Worm (Caenorhabditis elegans) whole organism, young adult: ENCODE results near the gene dep-1.
A peak's percentile ranks its signal among the peaks of the same experiment; 100 is the strongest.

Experiments used
- F10E7.11 ChIP-seq: sonication (generic microtip); optimal IDR thresholded peaks from 2 replicates; lab custom pipeline; 2017; ENCODE audit warnings: mild to moderate bottlenecking, missing genetic modification characterization, moderate library complexity, missing compliant biosample characterization
- F22D6.2 ChIP-seq: sonication (generic microtip); optimal IDR thresholded peaks from 2 replicates; lab custom pipeline; 2016; ENCODE audit warnings: mild to moderate bottlenecking, missing genetic modification characterization, missing compliant biosample characterization
- F33H1.4 ChIP-seq: fragments of 200-800 bp; sonication (Bioruptor generic); IDR thresholded peaks from 2 replicates; pipeline ENCODE4 v1.3.6; 2022; ENCODE audit warnings: missing genetic modification reagents, missing genetic modification characterization, missing compliant biosample characterization
- F39B2.1 ChIP-seq: fragments of 200-800 bp; sonication (Bioruptor generic); IDR thresholded peaks from 2 replicates; pipeline ENCODE4 v1.3.6; 2022; ENCODE audit warnings: missing genetic modification reagents, missing genetic modification characterization, missing compliant biosample characterization
- F49E8.2 ChIP-seq: sonication (generic microtip); optimal IDR thresholded peaks from 3 replicates; lab custom pipeline; 2017; ENCODE audit warnings: missing genetic modification characterization, mild to moderate bottlenecking, missing compliant biosample characterization, antibody characterized with exemption, moderate library complexity; ENCODE audit not compliant: insufficient read depth
- F52B5.7 ChIP-seq: sonication (generic microtip); optimal IDR thresholded peaks from 2 replicates; lab custom pipeline; 2016; ENCODE audit warnings: mild to moderate bottlenecking, missing genetic modification characterization, missing compliant biosample characterization
- F57C9.4 ChIP-seq: sonication (generic microtip); optimal IDR thresholded peaks from 2 replicates; lab custom pipeline; 2017; ENCODE audit warnings: mild to moderate bottlenecking, missing genetic modification characterization, missing compliant biosample characterization
- akir-1 ChIP-seq: fragments of 200-800 bp; sonication (Bioruptor generic); optimal IDR thresholded peaks from 2 replicates; lab custom pipeline; 2018; ENCODE audit warnings: mild to moderate bottlenecking, missing genetic modification characterization, moderate library complexity, missing compliant biosample characterization
- ama-1 ChIP-seq, 3 experiments: fragments of 150-350 bp in 1 of 3; sonication (generic microtip) in 2 of 3; optimal IDR thresholded peaks; 2 replicates each; lab custom pipeline; 2014 to 2018; ENCODE audit warnings: missing biosample characterization in 2 of 3, missing genetic modification characterization in 2 of 3, missing genetic modification reagents in 2 of 3
- athp-1 ChIP-seq: sonication (generic microtip); optimal IDR thresholded peaks from 2 replicates; lab custom pipeline; 2017; ENCODE audit warnings: mild to moderate bottlenecking, missing genetic modification characterization, missing compliant biosample characterization
- ceh-100 ChIP-seq: fragments of 200-800 bp; sonication (Bioruptor generic); IDR thresholded peaks from 2 replicates; pipeline ENCODE4 v1.3.6; 2022; ENCODE audit warnings: missing genetic modification reagents, missing genetic modification characterization, missing compliant biosample characterization
- ceh-27 ChIP-seq: fragments of 200-800 bp; sonication (Bioruptor generic); optimal IDR thresholded peaks from 2 replicates; lab custom pipeline; 2018; ENCODE audit warnings: mild to moderate bottlenecking, missing genetic modification characterization, moderate library complexity, missing compliant biosample characterization
- ceh-40 ChIP-seq: fragments of 200-800 bp; sonication (Bioruptor generic); IDR thresholded peaks from 2 replicates; pipeline ENCODE4 v1.3.6; 2022; ENCODE audit warnings: missing genetic modification characterization, missing compliant biosample characterization
- ceh-79 ChIP-seq: sonication (generic microtip); optimal IDR thresholded peaks from 2 replicates; lab custom pipeline; 2017; ENCODE audit warnings: mild to moderate bottlenecking, missing genetic modification characterization, missing compliant biosample characterization
- ceh-91 ChIP-seq: fragments of 200-800 bp; sonication (Bioruptor generic); IDR thresholded peaks from 2 replicates; pipeline ENCODE4 v1.3.6; 2022; ENCODE audit warnings: missing genetic modification reagents, missing genetic modification characterization, missing compliant biosample characterization
- dpl-1 ChIP-seq: fragments of 150-350 bp; optimal IDR thresholded peaks from 2 replicates; lab custom pipeline; 2014; ENCODE audit warnings: missing biosample characterization, missing genetic modification reagents, missing genetic modification characterization
- efl-1 ChIP-seq: fragments of 150-350 bp; optimal IDR thresholded peaks from 2 replicates; lab custom pipeline; 2014; ENCODE audit warnings: missing biosample characterization, missing genetic modification reagents, missing genetic modification characterization
- egl-44 ChIP-seq: fragments of 200-800 bp; sonication (Bioruptor generic); IDR thresholded peaks from 2 replicates; pipeline ENCODE4 v1.3.6; 2022; ENCODE audit warnings: missing genetic modification reagents, missing genetic modification characterization, missing compliant biosample characterization
- ekl-4 ChIP-seq: fragments of 200-800 bp; sonication (Bioruptor generic); IDR thresholded peaks from 2 replicates; pipeline ENCODE4 v1.3.6; 2022; ENCODE audit warnings: missing genetic modification reagents, missing genetic modification characterization, missing compliant biosample characterization
- ets-4 ChIP-seq: fragments of 200-800 bp; sonication (Bioruptor generic); optimal IDR thresholded peaks from 2 replicates; lab custom pipeline; 2018; ENCODE audit warnings: mild to moderate bottlenecking, missing genetic modification characterization, missing compliant biosample characterization
- him-1 ChIP-seq: sonication (generic microtip); optimal IDR thresholded peaks from 2 replicates; lab custom pipeline; 2016; ENCODE audit warnings: missing genotype, missing genetic modification reagents, missing genetic modification characterization, missing compliant biosample characterization
- hsf-1 ChIP-seq: fragments of 200-800 bp; sonication (Bioruptor generic); IDR thresholded peaks from 2 replicates; pipeline ENCODE4 v1.3.6; 2022; ENCODE audit warnings: missing genetic modification reagents, missing genetic modification characterization, missing compliant biosample characterization
- lin-26 ChIP-seq: fragments of 200-800 bp; sonication (Bioruptor generic); IDR thresholded peaks from 2 replicates; pipeline ENCODE4 v1.3.6; 2022; ENCODE audit warnings: missing genetic modification reagents, missing genetic modification characterization, missing compliant biosample characterization
- madf-10 ChIP-seq: sonication (generic microtip); optimal IDR thresholded peaks from 2 replicates; lab custom pipeline; 2016; ENCODE audit warnings: mild to moderate bottlenecking, missing genetic modification characterization, missing compliant biosample characterization
- madf-3 ChIP-seq: fragments of 200-800 bp; sonication (Bioruptor generic); IDR thresholded peaks from 2 replicates; pipeline ENCODE4 v1.3.6; 2022; ENCODE audit warnings: missing genetic modification reagents, missing genetic modification characterization, missing compliant biosample characterization
- madf-6 ChIP-seq: fragments of 200-800 bp; sonication (Bioruptor generic); IDR thresholded peaks from 2 replicates; pipeline ENCODE4 v1.3.6; 2022; ENCODE audit warnings: missing genetic modification reagents, missing genetic modification characterization, missing compliant biosample characterization
- mcd-1 ChIP-seq: fragments of 200-800 bp; sonication (Bioruptor generic); IDR thresholded peaks from 2 replicates; pipeline ENCODE4 v1.3.6; 2022; ENCODE audit warnings: missing genetic modification reagents, missing genetic modification characterization, missing compliant biosample characterization
- mes-4 ChIP-seq: sonication (generic microtip); optimal IDR thresholded peaks from 2 replicates; lab custom pipeline; 2016; ENCODE audit warnings: missing genotype, missing genetic modification characterization, missing compliant biosample characterization
- mxl-1 ChIP-seq: sonication (generic microtip); optimal IDR thresholded peaks from 2 replicates; lab custom pipeline; 2016; ENCODE audit warnings: missing genetic modification characterization, missing compliant biosample characterization
- nfya-2 ChIP-seq: fragments of 200-800 bp; sonication (Bioruptor generic); IDR thresholded peaks from 2 replicates; pipeline ENCODE4 v1.3.6; 2022; ENCODE audit warnings: missing genetic modification reagents, missing genetic modification characterization, missing compliant biosample characterization
- nfyb-1 ChIP-seq: fragments of 200-800 bp; sonication (Bioruptor generic); IDR thresholded peaks from 2 replicates; pipeline ENCODE4 v1.3.6; 2022; ENCODE audit warnings: missing genetic modification reagents, missing genetic modification characterization, missing compliant biosample characterization
- nhr-90 ChIP-seq: sonication (generic microtip); optimal IDR thresholded peaks from 2 replicates; lab custom pipeline; 2016; ENCODE audit warnings: missing genotype, mild to moderate bottlenecking, missing genetic modification characterization, missing compliant biosample characterization
- pha-4 ChIP-seq: fragments of 150-350 bp; sonication (generic microtip); optimal IDR thresholded peaks from 2 replicates; lab custom pipeline; 2014; ENCODE audit warnings: missing biosample characterization, missing genetic modification reagents, missing genetic modification characterization
- rcor-1 ChIP-seq: fragments of 200-800 bp; sonication (Bioruptor generic); IDR thresholded peaks from 2 replicates; pipeline ENCODE4 v1.3.6; 2022; ENCODE audit warnings: missing genetic modification reagents, missing genetic modification characterization, missing compliant biosample characterization
- sea-2 ChIP-seq: fragments of 200-800 bp; sonication (Bioruptor generic); IDR thresholded peaks from 2 replicates; pipeline ENCODE4 v1.3.6; 2022; ENCODE audit warnings: missing genetic modification characterization, missing compliant biosample characterization
- snpc-1.1 ChIP-seq: sonication (generic microtip); optimal IDR thresholded peaks from 2 replicates; lab custom pipeline; 2017; ENCODE audit warnings: missing genetic modification characterization, mild to moderate bottlenecking, missing compliant biosample characterization, antibody characterized with exemption, moderate library complexity, missing genotype, missing genetic modification reagents; ENCODE audit not compliant: insufficient read depth
- snpc-1.3 ChIP-seq: sonication (generic microtip); optimal IDR thresholded peaks from 2 replicates; lab custom pipeline; 2017; ENCODE audit warnings: missing genetic modification characterization, mild to moderate bottlenecking, missing compliant biosample characterization, antibody characterized with exemption, moderate library complexity, missing genotype, missing genetic modification reagents; ENCODE audit not compliant: insufficient read depth
- snpc-3.4 ChIP-seq: sonication (generic microtip); optimal IDR thresholded peaks from 2 replicates; lab custom pipeline; 2017; ENCODE audit warnings: missing genetic modification characterization, mild to moderate bottlenecking, missing compliant biosample characterization, antibody characterized with exemption, moderate library complexity, missing genotype, missing genetic modification reagents
- snpc-4 ChIP-seq, 5 experiments: fragments of 150-350 bp in 1 of 5; sonication (generic microtip) in 4 of 5; optimal IDR thresholded peaks; 2 replicates each; lab custom pipeline; 2014 to 2018; ENCODE audit warnings: missing genetic modification characterization in 5 of 5, missing biosample characterization in 3 of 5, antibody characterized with exemption in 2 of 5, mild to moderate bottlenecking in 2 of 5, missing compliant biosample characterization in 2 of 5, missing genotype in 2 of 5, moderate library complexity in 2 of 5, missing genetic modification reagents in 1 of 5
- tbx-9 ChIP-seq: sonication (generic microtip); optimal IDR thresholded peaks from 2 replicates; lab custom pipeline; 2016; ENCODE audit warnings: borderline replicate concordance, missing genetic modification characterization, inconsistent platforms, missing compliant biosample characterization
- tlf-1 ChIP-seq: fragments of 200-800 bp; sonication (Bioruptor generic); optimal IDR thresholded peaks from 2 replicates; lab custom pipeline; 2018; ENCODE audit warnings: mild to moderate bottlenecking, missing genetic modification characterization, missing compliant biosample characterization
- unc-130 ChIP-seq: sonication (generic microtip); optimal IDR thresholded peaks from 2 replicates; lab custom pipeline; 2016; ENCODE audit warnings: missing genetic modification reagents, missing genetic modification characterization, missing compliant biosample characterization
- zfh-2 ChIP-seq: fragments of 200-800 bp; sonication (Bioruptor generic); conservative IDR thresholded peaks from 2 replicates; pipeline ENCODE4 v1.3.6; 2022; ENCODE audit warnings: missing genetic modification reagents, missing genetic modification characterization, missing compliant biosample characterization
- ztf-26 ChIP-seq: sonication (generic microtip); optimal IDR thresholded peaks from 2 replicates; lab custom pipeline; 2017; ENCODE audit warnings: missing genetic modification characterization, missing compliant biosample characterization
- ztf-6 ChIP-seq: fragments of 200-800 bp; sonication (Bioruptor generic); IDR thresholded peaks from 2 replicates; pipeline ENCODE4 v1.3.6; 2022; ENCODE audit warnings: missing genetic modification reagents, missing genetic modification characterization, missing compliant biosample characterization

dep-1 gene

ce11 chrII:9056215-9056819, 36.7 kb upstream of the dep-1 start (continued):
- TF ChIP-seq dpl-1 (GFP tag; lab: Kevin White, UChicago) (no peak), egl-44 (GFP tag; lab: Robert Waterston, UW) (peak; percentile 55; the same call in 1 of the 2 replicates), zfh-2 (peak; percentile 42; the same call in 1 of the 2 replicates), snpc-1.1 (tag; lab: Kevin White, UChicago) (no peak), F33H1.4 (GFP tag; lab: Robert Waterston, UW) (peak; percentile 49), sea-2 (GFP tag; lab: Robert Waterston, UW) (no peak), nfyb-1 (GFP tag; lab: Robert Waterston, UW) (peak; percentile 71), ama-1 (optimal IDR thresholded peaks at IDR 0.05; lab: Kevin White, UChicago) (no peak), ama-1 (GFP tag; optimal IDR thresholded peaks at IDR 0.05; lab: Kevin White, UChicago) (peak in 1 of 2 experiments; percentile 93), F52B5.7 (tag; lab: Kevin White, UChicago) (peak; percentile 65), akir-1 (GFP tag; lab: Kevin White, UChicago) (no peak), nfya-2 (GFP tag; lab: Robert Waterston, UW) (peak; percentile 9; the same call in 1 of the 2 replicates), rcor-1 (GFP tag; lab: Robert Waterston, UW) (peak; percentile 84), snpc-3.4 (tag; lab: Kevin White, UChicago) (peak; percentile 80), efl-1 (no peak), ceh-91 (0 out of 2 replicates have a peak, but pooled peaks have one; percentile 18), him-1 (tag; lab: Kevin White, UChicago) (peak; percentile 36), ceh-40 (GFP tag; lab: Robert Waterston, UW) (0 out of 2 replicates have a peak, but pooled peaks have one; percentile 27), nhr-90 (tag; lab: Kevin White, UChicago) (peak; percentile 29), F39B2.1 (peak; percentile 79; the same call in 1 of the 2 replicates), mxl-1 (tag; lab: Kevin White, UChicago) (no peak), athp-1 (tag; lab: Kevin White, UChicago) (peak; percentile 81), ceh-27 (GFP tag; lab: Kevin White, UChicago) (no peak), F49E8.2 (tag; lab: Kevin White, UChicago) (peak; percentile 87), F22D6.2 (tag; lab: Kevin White, UChicago) (no peak)

DNA sequence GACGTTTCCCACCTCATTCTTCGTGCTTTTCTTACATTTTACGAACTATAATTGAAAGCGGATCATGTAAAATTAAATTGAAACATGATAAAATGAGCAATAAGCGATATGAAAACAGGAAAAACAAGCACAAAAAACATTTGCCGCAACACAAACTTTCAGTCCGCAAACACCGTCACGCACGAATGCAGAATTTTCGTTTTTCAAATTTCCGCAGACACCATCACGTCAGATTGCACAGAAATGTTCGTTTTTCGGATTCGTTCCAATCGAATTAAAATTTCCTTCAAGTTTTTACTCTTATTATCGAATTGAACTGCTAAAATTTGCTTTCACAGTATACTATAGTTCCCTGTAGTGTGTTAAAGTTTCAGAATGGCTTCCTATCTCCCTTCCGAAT, 35.0 kb upstream of the dep-1 start, which contains the start of gene chmp-7:
Gene chmp-7, plus strand, starts transcription at position 369 of the 400 bp plus-strand sequence.
- TF ChIP-seq nfya-2 (GFP tag; lab: Robert Waterston, UW) (no peak), tlf-1 (peak; percentile 74), hsf-1 (GFP tag; lab: Robert Waterston, UW) (0 out of 2 replicates have a peak, but pooled peaks have one; percentile 57), tbx-9 (tag; lab: Kevin White, UChicago) (no peak), ceh-79 (no peak), unc-130 (peak; percentile 27), dpl-1 (GFP tag; lab: Kevin White, UChicago) (peak; percentile 86), ets-4 (GFP tag; lab: Kevin White, UChicago) (no peak), rcor-1 (GFP tag; lab: Robert Waterston, UW) (peak; percentile 64), F10E7.11 (tag; lab: Kevin White, UChicago) (no peak), ceh-100 (peak; percentile 22; the same call in 1 of the 2 replicates), snpc-4 (GFP tag; optimal IDR thresholded peaks at IDR 0.05; lab: Kevin White, UChicago) (peak; percentile 58), snpc-4 (tag; optimal IDR thresholded peaks at IDR 0.05; lab: Kevin White, UChicago) (peak; percentile 27 to 80 (median 56)), efl-1 (peak; percentile 83), ztf-26 (tag; lab: Kevin White, UChicago) (peak; percentile 50), mes-4 (tag; lab: Kevin White, UChicago) (no peak), ztf-6 (GFP tag; lab: Robert Waterston, UW) (no peak), madf-10 (tag; lab: Kevin White, UChicago) (peak; percentile 72), mcd-1 (GFP tag; lab: Robert Waterston, UW) (peak; percentile 85), ekl-4 (GFP tag; lab: Robert Waterston, UW) (peak; percentile 54; the same call in 1 of the 2 replicates), pha-4 (peak; percentile 75), snpc-1.3 (tag; lab: Kevin White, UChicago) (peak; percentile 76), F57C9.4 (tag; lab: Kevin White, UChicago) (no peak), lin-26 (no peak), madf-6 (peak; percentile 75), madf-3 (GFP tag; lab: Robert Waterston, UW) (0 out of 2 replicates have a peak, but pooled peaks have one; percentile 64)
